Fruit fly (Drosophila melanogaster) ovary, adult (tissue): ENCODE results near the gene CG43332.

Source experiments
- CG17801 ChIP-seq: fragments of 200-800 bp; optimal IDR thresholded peaks from 2 replicates; lab custom pipeline; 2019; ENCODE audit warnings: missing biosample characterization, mild to moderate bottlenecking, missing genetic modification characterization, moderate library complexity; ENCODE audit not compliant: partially characterized antibody

Gene CG43332

DNA sequence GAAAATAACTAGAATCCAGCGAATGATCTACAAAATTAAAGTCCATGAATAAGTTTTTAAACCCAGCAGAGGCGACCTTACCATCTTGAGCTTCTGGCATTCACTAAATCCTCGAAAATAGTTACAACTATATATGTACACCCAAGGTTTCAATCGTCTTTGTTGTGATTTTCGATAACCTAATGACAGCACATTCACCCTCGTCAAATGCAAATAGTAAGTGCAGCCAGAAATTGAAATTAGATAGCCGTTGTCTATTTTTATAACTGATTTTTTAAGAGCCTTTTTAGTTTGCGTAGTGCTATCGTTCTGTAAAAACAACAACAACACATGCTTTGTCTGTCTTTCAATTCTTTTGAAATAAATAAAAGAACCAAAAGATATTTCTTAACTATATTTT, at the start of gene CG43332:
Gene CG43332, minus strand, starts transcription at position 101 of the 400 bp plus-strand sequence.
- no peak for TF ChIP-seq CG17801 (GFP tag; lab: Kevin White, UChicago)

DNA sequence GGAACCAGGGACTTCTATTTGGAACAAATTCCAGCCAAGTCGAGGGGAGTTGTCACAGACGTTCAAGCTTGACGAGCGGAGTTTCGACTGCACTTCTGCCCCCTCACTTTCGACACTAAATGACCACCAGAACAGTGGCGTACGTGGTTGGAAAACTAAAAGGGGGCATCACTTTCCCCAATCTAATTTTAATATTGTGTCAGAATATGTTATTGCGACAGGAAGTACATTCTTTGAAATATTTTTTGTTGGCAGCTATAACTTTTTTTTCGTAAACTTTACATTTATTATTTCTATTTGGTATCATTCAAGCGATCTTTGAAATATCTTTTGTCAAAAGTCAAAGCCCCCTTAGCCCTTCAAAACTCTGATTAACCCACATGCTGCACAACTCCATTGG, 49.7 kb upstream of the CG43332 start:
- no peak for TF ChIP-seq CG17801 (GFP tag; lab: Kevin White, UChicago)

dm6 chr2L:14211367-14211766, 48.3 kb upstream of the CG43332 start:
- no peak for TF ChIP-seq CG17801 (GFP tag; lab: Kevin White, UChicago)

dm6 chr2L:14207593-14208236, 44.7 kb upstream of the CG43332 start:
- TF ChIP-seq CG17801 (GFP tag; lab: Kevin White, UChicago): no peak

DNA sequence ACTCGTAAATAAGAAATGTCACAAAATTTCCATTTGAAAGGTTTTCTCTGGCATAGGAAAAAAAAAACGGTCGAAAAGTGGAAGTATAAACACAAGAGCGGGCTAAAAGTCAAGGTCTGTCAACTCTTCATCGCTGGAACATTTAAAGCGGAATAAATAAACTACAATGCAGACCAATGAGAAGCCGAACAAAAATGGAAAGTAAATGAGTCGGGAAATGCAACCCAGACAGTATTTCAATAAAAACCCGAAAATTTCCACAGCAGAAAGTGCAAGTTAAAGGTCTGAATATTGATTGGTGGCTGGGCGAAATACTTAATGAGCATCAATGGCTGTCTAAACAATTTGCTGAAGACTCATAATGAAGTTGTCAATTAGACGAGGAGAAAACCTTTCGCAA, 44.1 kb upstream of the CG43332 start:
- no peak for TF ChIP-seq CG17801 (GFP tag; lab: Kevin White, UChicago)

DNA sequence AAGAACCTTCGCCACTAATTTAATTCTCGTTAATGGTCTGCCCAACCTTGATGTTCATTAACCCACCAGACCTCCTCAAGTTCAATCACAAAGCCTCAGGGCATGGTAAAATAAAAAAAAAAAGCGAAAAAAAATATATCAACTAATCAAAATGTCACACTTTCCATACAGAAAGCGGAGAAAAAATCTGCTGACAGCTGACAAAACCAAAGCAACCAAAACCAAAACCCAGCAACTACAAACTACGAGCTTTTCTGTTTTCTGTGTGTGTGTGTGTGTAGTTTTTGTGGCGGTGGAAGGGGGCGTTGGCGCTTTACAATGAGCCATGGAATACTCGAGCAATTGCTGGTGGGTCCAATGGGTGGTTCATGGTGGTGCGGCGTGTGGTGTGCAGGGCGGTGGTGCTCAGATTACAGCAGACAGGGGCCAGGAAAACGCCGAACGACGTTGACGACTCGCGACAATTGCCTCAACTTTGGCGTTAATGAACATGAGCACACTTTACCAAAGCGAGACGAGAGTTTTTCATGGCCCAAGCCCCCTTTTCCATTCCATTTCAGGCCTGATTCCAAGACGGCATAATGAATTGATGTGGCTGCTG, 40.9 kb upstream of the CG43332 start:
- TF ChIP-seq CG17801 (GFP tag; lab: Kevin White, UChicago): peak; percentile 9

DNA sequence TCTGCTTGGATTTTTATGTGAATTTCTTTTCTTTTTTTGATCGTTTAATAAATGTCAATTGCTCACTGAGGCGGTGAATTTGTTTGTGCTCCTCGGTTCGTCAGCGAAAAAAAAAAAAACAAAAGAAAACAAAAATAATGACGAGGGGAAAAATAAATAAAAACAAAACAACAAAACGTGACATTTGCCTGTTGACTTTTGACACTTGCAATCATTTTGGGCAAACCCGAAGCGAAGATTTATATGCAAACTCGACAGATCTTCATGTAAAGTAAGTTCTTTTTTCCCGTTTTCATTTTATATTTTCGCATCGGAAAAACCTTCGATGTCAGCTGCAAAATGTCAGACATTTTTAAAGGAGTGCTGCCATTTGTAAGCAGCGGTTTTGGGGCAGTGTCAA, 37.4 kb upstream of the CG43332 start:
- TF ChIP-seq CG17801 (GFP tag; lab: Kevin White, UChicago): peak; percentile 55

dm6 chr2L:14198341-14198740, 35.3 kb upstream of the CG43332 start:
- TF ChIP-seq CG17801 (GFP tag; lab: Kevin White, UChicago): no peak

DNA sequence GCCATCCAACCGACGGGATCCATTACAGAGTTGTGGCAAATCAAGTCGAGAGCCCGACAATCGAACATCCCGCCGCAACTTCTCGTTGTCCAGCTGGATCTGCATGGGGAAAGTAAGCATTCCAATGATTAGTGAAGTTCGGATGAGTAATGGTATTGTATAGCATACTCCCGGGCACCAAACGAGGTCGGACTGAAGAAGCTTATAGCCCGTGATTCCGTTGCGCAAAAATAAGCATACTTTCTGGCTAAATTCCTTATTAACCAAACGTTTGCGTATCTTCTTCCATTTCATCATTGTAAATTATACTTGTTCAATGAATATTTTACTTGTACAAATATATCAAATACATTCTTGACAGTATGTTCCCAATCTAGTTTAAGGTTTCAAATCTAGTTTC, 34.2 kb upstream of the CG43332 start:
- TF ChIP-seq CG17801 (GFP tag; lab: Kevin White, UChicago): no peak

- no peak for TF ChIP-seq CG17801 (GFP tag; lab: Kevin White, UChicago)
These were observed 20.0 kb upstream of the CG43332 start for dm6 chr2L:14182896-14183550.

DNA sequence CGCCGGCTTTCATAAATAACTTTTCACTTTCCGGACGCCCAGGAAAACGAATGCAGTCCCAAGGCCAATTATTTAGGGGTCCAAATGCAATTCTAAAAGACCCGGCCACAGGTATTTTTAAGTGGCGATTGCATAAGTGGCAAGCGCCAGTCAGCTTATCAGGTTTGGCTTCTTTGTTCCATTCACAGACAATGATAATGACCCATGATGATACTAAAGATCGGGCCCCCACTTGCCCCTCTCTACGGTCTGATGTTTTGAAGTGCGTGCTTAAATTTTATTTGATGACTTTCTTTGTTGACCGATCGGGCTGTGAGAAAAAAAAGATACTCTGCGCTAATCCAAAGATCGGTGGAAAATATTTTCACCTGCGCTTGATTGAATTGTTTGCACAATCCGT, 18.8 kb upstream of the CG43332 start:
- no peak for TF ChIP-seq CG17801 (GFP tag; lab: Kevin White, UChicago)

DNA sequence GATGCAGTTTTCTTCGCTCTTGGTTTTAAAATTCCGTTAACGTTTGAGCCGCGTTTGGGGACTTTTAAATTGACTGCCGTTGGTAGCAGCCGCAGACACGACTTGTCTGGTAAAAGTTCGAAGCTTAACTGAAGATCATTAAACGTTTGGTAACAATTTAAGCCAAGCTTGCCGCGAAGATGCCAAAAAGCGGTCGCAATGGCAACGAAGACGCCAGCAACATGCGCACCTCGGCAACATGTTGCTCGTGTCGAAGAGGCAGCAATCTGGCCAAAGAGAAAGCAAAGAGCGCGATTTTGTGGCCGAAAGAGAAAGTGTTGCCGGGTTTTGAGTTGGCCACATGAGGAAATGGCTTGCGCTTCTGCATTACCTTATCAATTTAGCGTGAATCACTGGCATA, 17.5 kb upstream of the CG43332 start, which contains the start of gene CG43333:
Gene CG43333, minus strand, starts transcription at position 134 of the 400 bp plus-strand sequence.
- TF ChIP-seq CG17801 (GFP tag; lab: Kevin White, UChicago): no peak

dm6 chr2L:14179409-14179808, 16.4 kb upstream of the CG43332 start:
- no peak for TF ChIP-seq CG17801 (GFP tag; lab: Kevin White, UChicago)

- no peak for TF ChIP-seq CG17801 (GFP tag; lab: Kevin White, UChicago)
These were observed 14.5 kb upstream of the CG43332 start for dm6 chr2L:14177407-14177987.

- no peak for TF ChIP-seq CG17801 (GFP tag; lab: Kevin White, UChicago)
These were observed 6.6 kb upstream of the CG43332 start for dm6 chr2L:14169653-14170052.
